Fruit fly (Drosophila melanogaster) whole organism, prepupa: ENCODE measurements around the gene Eip75B.

ENCODE experiments used
- CG10669 ChIP-seq: fragments of 200-800 bp; sonication (Bioruptor generic); optimal IDR thresholded peaks from 3 replicates; lab custom pipeline; 2018; ENCODE audit warnings: missing biosample characterization, mild to moderate bottlenecking, missing genetic modification characterization, moderate library complexity
- CG16779 ChIP-seq: fragments of 200-800 bp; sonication (Bioruptor generic); optimal IDR thresholded peaks from 3 replicates; lab custom pipeline; 2017; ENCODE audit warnings: missing biosample characterization, mild to moderate bottlenecking, missing genetic modification characterization
- CG3032 ChIP-seq: fragments of 200-800 bp; optimal IDR thresholded peaks from 2 replicates; lab custom pipeline; 2019; ENCODE audit warnings: missing biosample characterization, mild to moderate bottlenecking, missing genetic modification characterization, moderate library complexity
- CG6163 ChIP-seq: fragments of 200-800 bp; sonication (Bioruptor generic); IDR thresholded peaks from 3 replicates; pipeline ENCODE4 v1.3.6; 2022; ENCODE audit warnings: missing biosample characterization, missing genetic modification characterization
- CG6854 ChIP-seq: fragments of 200-800 bp; sonication (Bioruptor generic); optimal IDR thresholded peaks from 2 replicates; lab custom pipeline; 2017; ENCODE audit warnings: missing biosample characterization, mild to moderate bottlenecking, missing genetic modification characterization
- CG8319 ChIP-seq: fragments of 200-800 bp; sonication (Bioruptor generic); optimal IDR thresholded peaks from 3 replicates; lab custom pipeline; 2016; ENCODE audit warnings: missing biosample characterization, missing genetic modification characterization
- Eip75B ChIP-seq: fragments of 200-800 bp; sonication (Bioruptor generic); optimal IDR thresholded peaks from 3 replicates; lab custom pipeline; 2016; ENCODE audit warnings: missing biosample characterization, missing genetic modification characterization
- Gug ChIP-seq: fragments of 200-800 bp; sonication (Bioruptor generic); IDR thresholded peaks from 2 replicates; pipeline ENCODE4 v1.3.6; 2022; ENCODE audit warnings: missing biosample characterization, missing genetic modification characterization
- Sox14 ChIP-seq: fragments of 200-800 bp; sonication (Bioruptor generic); optimal IDR thresholded peaks from 3 replicates; lab custom pipeline; 2016; ENCODE audit warnings: missing biosample characterization, missing genetic modification characterization
- Sox15 ChIP-seq: fragments of 200-800 bp; sonication (Bioruptor generic); optimal IDR thresholded peaks from 3 replicates; lab custom pipeline; 2016; ENCODE audit warnings: missing biosample characterization, missing genetic modification characterization
- lz ChIP-seq: fragments of 200-800 bp; sonication (Bioruptor generic); optimal IDR thresholded peaks from 3 replicates; lab custom pipeline; 2016; ENCODE audit warnings: missing biosample characterization, missing genetic modification characterization
- salr ChIP-seq, 2 experiments: fragments of 200-800 bp; sonication (Bioruptor generic); optimal IDR thresholded peaks; 3 replicates each; lab custom pipeline; 2016 to 2018; ENCODE audit warnings: missing biosample characterization in 2 of 2, missing genetic modification characterization in 2 of 2, mild to moderate bottlenecking in 1 of 2

- TF ChIP-seq lz (no peak), Eip75B (GFP tag; lab: Kevin White, UChicago) (no peak), CG6163 (GFP tag; lab: Robert Waterston, UW) (no peak), CG8319 (no peak), CG16779 (tag; lab: Kevin White, UChicago) (no peak), CG6854 (GFP tag; lab: Kevin White, UChicago) (no peak), Sox15 (GFP tag; lab: Kevin White, UChicago) (no peak), Sox14 (GFP tag; lab: Kevin White, UChicago) (no peak), Gug (GFP tag; lab: Robert Waterston, UW) (no peak), salr (GFP tag; optimal IDR thresholded peaks at IDR 0.05; lab: Kevin White, UChicago) (no peak), CG3032 (no peak), CG10669 (GFP tag; lab: Kevin White, UChicago) (no peak)
These were observed 64.4 kb downstream of the Eip75B start for dm6 chr3L:18000102-18000488.
